Fruit fly (Drosophila melanogaster): ENCODE data around the gene CG32022.

The CG32022 gene

DNA sequence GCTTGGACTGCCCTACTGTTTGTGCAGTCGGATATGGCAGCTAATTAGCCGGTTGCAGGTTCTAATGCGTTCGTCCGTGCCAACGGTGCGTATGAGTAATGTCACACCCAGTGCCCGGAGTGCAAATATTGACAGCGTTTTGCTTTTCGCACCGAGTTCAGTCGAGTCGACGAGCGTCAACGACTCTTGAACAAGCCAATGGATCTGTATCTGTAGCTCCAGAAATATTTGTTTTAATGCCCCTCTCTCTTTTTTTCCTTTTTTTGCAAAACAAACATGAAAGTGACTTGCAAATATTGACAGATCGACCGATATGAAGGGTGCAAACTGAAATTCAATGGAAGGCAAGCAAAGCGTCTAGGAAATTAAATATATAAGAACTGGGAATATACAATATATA, 18.6 kb downstream of the CG32022 start (continued):
- TF ChIP-seq CoRest (tag; optimal IDR thresholded peaks at IDR 0.05) (no peak), Drgx (GFP tag; IDR thresholded peaks at IDR 0.05) (peak; percentile 21; the same call in 1 of the 2 replicates), ci (GFP tag; IDR thresholded peaks at IDR 0.05) (0 out of 3 replicates have a peak, but pooled peaks have one; percentile 15), CG8359 (GFP tag; optimal IDR thresholded peaks at IDR 0.05; ENCODE audit: borderline replicate concordance) (no peak), lmd (GFP tag; IDR thresholded peaks at IDR 0.05) (no peak), lbe (GFP tag; optimal IDR thresholded peaks at IDR 0.05) (peak; percentile 96), CG1832 (GFP tag; optimal IDR thresholded peaks at IDR 0.05) (no peak), sd (tag; optimal IDR thresholded peaks at IDR 0.05) (no peak), ase (GFP tag; IDR thresholded peaks at IDR 0.05) (0 out of 3 replicates have a peak, but pooled peaks have one; percentile 19), CG32772 (GFP tag; IDR thresholded peaks at IDR 0.05) (no peak), amos (GFP tag; IDR thresholded peaks at IDR 0.05; ENCODE audit: partially characterized antibody) (no peak)

DNA sequence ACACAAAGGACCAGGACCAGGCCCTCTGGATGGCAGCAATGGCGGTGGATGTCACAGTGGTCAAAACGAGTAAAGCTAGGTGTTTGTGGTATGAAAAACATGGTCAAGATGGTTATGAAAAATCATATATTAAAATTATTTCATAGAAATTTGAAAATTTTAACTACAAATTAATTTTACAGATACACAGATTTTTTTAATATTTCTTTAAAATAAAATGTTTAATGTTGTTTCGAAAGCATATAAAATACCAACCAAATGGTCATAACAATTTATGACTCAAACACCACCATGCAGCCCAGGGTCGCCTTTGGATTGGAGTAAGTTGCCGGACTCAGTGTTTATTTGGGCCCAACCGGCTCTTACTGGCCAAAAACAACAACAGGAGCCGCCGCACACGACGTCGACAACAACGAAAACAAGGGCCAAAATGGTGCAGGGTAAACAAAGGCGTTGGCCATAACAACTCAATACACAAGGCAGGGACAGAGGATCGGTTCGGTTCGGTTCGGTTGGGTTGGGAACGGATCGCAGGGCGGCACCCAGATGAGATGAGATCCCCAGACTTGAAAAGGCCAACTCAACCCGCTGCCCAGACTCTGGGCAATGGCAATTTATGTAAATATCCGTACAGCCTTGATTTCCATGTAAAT, 19.2 kb downstream of the CG32022 start:
- TF ChIP-seq sima (GFP tag; optimal IDR thresholded peaks at IDR 0.05) (no peak), PHDP (tag; optimal IDR thresholded peaks at IDR 0.05) (no peak), CG10366 (GFP tag; IDR thresholded peaks at IDR 0.05) (no peak; the same call in 1 of the 2 replicates), Oaz (GFP tag; IDR thresholded peaks at IDR 0.05) (no peak), CG15696 (tag; optimal IDR thresholded peaks at IDR 0.05) (peak; percentile 46), repo (GFP tag; optimal IDR thresholded peaks at IDR 0.05) (no peak), CG15601 (tag; optimal IDR thresholded peaks at IDR 0.05) (no peak), Nf-YA (GFP tag; IDR thresholded peaks at IDR 0.05) (no peak), CG32767 (GFP tag; IDR thresholded peaks at IDR 0.05) (no peak), CG8924 (tag; optimal IDR thresholded peaks at IDR 0.05) (no peak), Max (GFP tag; optimal IDR thresholded peaks at IDR 0.05) (no peak), CG7928 (GFP tag; optimal IDR thresholded peaks at IDR 0.05) (no peak), Atf6 (GFP tag; IDR thresholded peaks at IDR 0.05) (peak; percentile 48; the same call in 1 of the 2 replicates), CG12071 (GFP tag; optimal IDR thresholded peaks at IDR 0.05) (no peak), CG8290 (GFP tag; optimal IDR thresholded peaks at IDR 0.05) (no peak), CG8290 (tag; optimal IDR thresholded peaks at IDR 0.05) (peak in 1 of 2 experiments; percentile 19), CG10147 (GFP tag; optimal IDR thresholded peaks at IDR 0.05) (no peak), Scr (GFP tag; IDR thresholded peaks at IDR 0.05; ENCODE audit: partially characterized antibody) (no peak), sna (GFP tag; IDR thresholded peaks at IDR 0.05; ENCODE audit: partially characterized antibody) (no peak), sr (GFP tag; IDR thresholded peaks at IDR 0.05) (0 out of 3 replicates have a peak, but pooled peaks have one; percentile 10), fu2 (GFP tag; optimal IDR thresholded peaks at IDR 0.05) (no peak), Kr (GFP tag; optimal IDR thresholded peaks at IDR 0.05) (no peak), inv (GFP tag; IDR thresholded peaks at IDR 0.05; ENCODE audit: partially characterized antibody) (no peak), bsh (GFP tag; optimal IDR thresholded peaks at IDR 0.05) (peak in 1 of 2 experiments; percentile 13), CG30403 (GFP tag; optimal IDR thresholded peaks at IDR 0.05) (no peak), kni (GFP tag; optimal IDR thresholded peaks at IDR 0.05) (peak; percentile 46), CG4424 (GFP tag; optimal IDR thresholded peaks at IDR 0.05) (no peak), zfh1 (GFP tag; IDR thresholded peaks at IDR 0.05) (0 out of 3 replicates have a peak, but pooled peaks have one; percentile 35), sob (GFP tag; IDR thresholded peaks at IDR 0.05) (peak; percentile 32; the same call in 1 of the 2 replicates), fd64A (GFP tag; optimal IDR thresholded peaks at IDR 0.05) (no peak), Sox100B (GFP tag; optimal IDR thresholded peaks at IDR 0.05) (no peak), gfzf (GFP tag; optimal IDR thresholded peaks at IDR 0.05) (no peak), nom (GFP tag; optimal IDR thresholded peaks at IDR 0.05) (peak; percentile 58), Taf1 (GFP tag; IDR thresholded peaks at IDR 0.05) (no peak), aop (GFP tag; IDR thresholded peaks at IDR 0.05) (no peak), sens (GFP tag) (peak; percentile 21), corto (GFP tag; optimal IDR thresholded peaks at IDR 0.05) (peak; percentile 23), Ada2b (GFP tag; IDR thresholded peaks at IDR 0.05) (0 out of 2 replicates have a peak, but pooled peaks have one; percentile 14)
